Worm (Caenorhabditis elegans): ENCODE results near the gene F55F3.4.

DNA sequence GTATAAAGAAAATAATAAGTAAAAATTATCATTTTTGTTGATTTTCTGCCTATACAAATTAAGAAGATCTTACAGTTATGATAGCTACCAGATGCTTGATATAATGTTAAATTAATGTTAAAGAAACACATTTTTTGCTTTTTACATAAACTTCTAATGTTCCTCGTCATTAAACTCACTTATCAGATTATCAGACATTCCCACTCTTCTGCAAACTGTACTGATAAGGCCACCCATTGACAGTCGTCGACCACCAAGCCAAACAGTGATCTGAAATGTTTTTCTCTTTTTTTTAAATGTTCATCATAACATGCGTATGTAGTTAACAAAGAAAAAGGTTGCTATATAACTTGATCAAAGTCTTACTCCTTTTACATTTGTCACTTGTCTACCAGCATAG, 33.4 kb downstream of the F55F3.4 start:
- TF ChIP-seq vab-15 (tag; optimal IDR thresholded peaks at IDR 0.05) (no peak), blmp-1 (tag; optimal IDR thresholded peaks at IDR 0.05) (no peak), unc-30 (tag; optimal IDR thresholded peaks at IDR 0.05) (no peak), lin-39 (tag; optimal IDR thresholded peaks at IDR 0.05) (no peak), fkh-10 (GFP tag; optimal IDR thresholded peaks at IDR 0.05) (no peak), pqm-1 (tag; optimal IDR thresholded peaks at IDR 0.05) (no peak), aha-1 (tag; optimal IDR thresholded peaks at IDR 0.05) (no peak), swsn-7 (tag; optimal IDR thresholded peaks at IDR 0.05) (no peak), snpc-4 (tag; optimal IDR thresholded peaks at IDR 0.05) (no peak), ama-1 (optimal IDR thresholded peaks at IDR 0.05) (no peak)
